Worm (Caenorhabditis elegans) whole organism, L2 larva: ENCODE results near the gene cids-1.
A peak's percentile ranks its signal among the peaks of the same experiment; 100 is the strongest.

Experiments
- alr-1 ChIP-seq: fragments of 150-350 bp; optimal IDR thresholded peaks from 2 replicates; lab custom pipeline; 2014; ENCODE audit warnings: missing biosample characterization, missing genetic modification characterization
- ceh-82 ChIP-seq: fragments of 150-350 bp; optimal IDR thresholded peaks from 2 replicates; lab custom pipeline; 2014; ENCODE audit warnings: missing biosample characterization, missing genetic modification characterization
- egl-27 ChIP-seq: sonication (generic microtip); optimal IDR thresholded peaks from 3 replicates; lab custom pipeline; 2017; ENCODE audit warnings: missing biosample characterization, missing genetic modification reagents, missing genetic modification characterization
- elt-1 ChIP-seq: fragments of 150-350 bp; optimal IDR thresholded peaks from 2 replicates; lab custom pipeline; 2014; ENCODE audit warnings: missing biosample characterization, missing genetic modification characterization
- fos-1 ChIP-seq: fragments of 150-350 bp; optimal IDR thresholded peaks from 2 replicates; lab custom pipeline; 2014; ENCODE audit warnings: missing biosample characterization, missing genetic modification characterization
- gmeb-1 ChIP-seq: fragments of 150-350 bp; optimal IDR thresholded peaks from 2 replicates; lab custom pipeline; 2014; ENCODE audit warnings: missing biosample characterization, missing genetic modification characterization
- mab-5 ChIP-seq: fragments of 150-350 bp; optimal IDR thresholded peaks from 2 replicates; lab custom pipeline; 2014; ENCODE audit warnings: missing biosample characterization, missing genetic modification characterization
- mdl-1 ChIP-seq, 2 experiments: fragments of 150-350 bp in 1 of 2; sonication (generic microtip) in 1 of 2; optimal IDR thresholded peaks; 2 replicates each; lab custom pipeline; 2017; ENCODE audit warnings: missing biosample characterization in 2 of 2, missing genetic modification characterization in 2 of 2
- nhr-21 ChIP-seq: fragments of 150-350 bp; optimal IDR thresholded peaks from 2 replicates; lab custom pipeline; 2014; ENCODE audit warnings: missing biosample characterization, missing genetic modification characterization
- skn-1 ChIP-seq: sonication (generic microtip); optimal IDR thresholded peaks from 2 replicates; lab custom pipeline; 2017; ENCODE audit warnings: missing biosample characterization, missing genetic modification characterization
- sma-9 ChIP-seq, 2 experiments: fragments of 150-350 bp in 1 of 2; sonication (generic microtip) in 1 of 2; optimal IDR thresholded peaks; 2 replicates each; lab custom pipeline; 2014 to 2016; ENCODE audit warnings: missing genetic modification characterization in 2 of 2, mild to moderate bottlenecking in 1 of 2, missing biosample characterization in 1 of 2, missing compliant biosample characterization in 1 of 2, missing genetic modification reagents in 1 of 2, moderate library complexity in 1 of 2
- unc-39 ChIP-seq: fragments of 150-350 bp; optimal IDR thresholded peaks from 2 replicates; lab custom pipeline; 2014; ENCODE audit warnings: missing biosample characterization, missing genetic modification characterization
- unc-55 ChIP-seq: fragments of 150-350 bp; sonication (generic microtip); optimal IDR thresholded peaks from 3 replicates; lab custom pipeline; 2014; ENCODE audit warnings: missing biosample characterization, missing genetic modification reagents, missing genetic modification characterization
- ztf-1 ChIP-seq: fragments of 200-800 bp; sonication (Bioruptor generic); conservative IDR thresholded peaks from 2 replicates; pipeline ENCODE4 v1.3.6; 2022; ENCODE audit warnings: missing genetic modification characterization, missing compliant biosample characterization

The cids-1 gene

DNA sequence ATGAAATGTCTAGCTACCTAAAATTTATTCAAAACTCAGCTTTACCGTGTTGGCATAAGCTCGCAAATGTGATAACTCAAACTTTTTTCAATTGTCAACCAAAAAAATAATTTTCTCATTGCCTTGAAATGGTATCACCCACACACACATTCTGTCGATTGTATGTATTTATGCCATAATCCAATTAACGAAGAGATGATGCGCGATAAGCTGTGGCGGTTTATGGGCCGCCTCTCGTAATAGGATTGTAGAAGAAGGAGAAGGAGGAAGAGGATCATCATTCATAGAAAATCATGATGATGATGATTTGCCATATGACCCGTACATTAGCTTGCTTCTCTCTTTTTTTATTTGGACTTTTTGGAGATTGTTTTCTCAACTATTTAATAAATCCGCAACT, 44.9 kb downstream of the cids-1 start:
- TF ChIP-seq ceh-82 (tag; lab: Kevin White, UChicago), result no peak
- TF ChIP-seq nhr-21 (tag; lab: Kevin White, UChicago), result no peak

DNA sequence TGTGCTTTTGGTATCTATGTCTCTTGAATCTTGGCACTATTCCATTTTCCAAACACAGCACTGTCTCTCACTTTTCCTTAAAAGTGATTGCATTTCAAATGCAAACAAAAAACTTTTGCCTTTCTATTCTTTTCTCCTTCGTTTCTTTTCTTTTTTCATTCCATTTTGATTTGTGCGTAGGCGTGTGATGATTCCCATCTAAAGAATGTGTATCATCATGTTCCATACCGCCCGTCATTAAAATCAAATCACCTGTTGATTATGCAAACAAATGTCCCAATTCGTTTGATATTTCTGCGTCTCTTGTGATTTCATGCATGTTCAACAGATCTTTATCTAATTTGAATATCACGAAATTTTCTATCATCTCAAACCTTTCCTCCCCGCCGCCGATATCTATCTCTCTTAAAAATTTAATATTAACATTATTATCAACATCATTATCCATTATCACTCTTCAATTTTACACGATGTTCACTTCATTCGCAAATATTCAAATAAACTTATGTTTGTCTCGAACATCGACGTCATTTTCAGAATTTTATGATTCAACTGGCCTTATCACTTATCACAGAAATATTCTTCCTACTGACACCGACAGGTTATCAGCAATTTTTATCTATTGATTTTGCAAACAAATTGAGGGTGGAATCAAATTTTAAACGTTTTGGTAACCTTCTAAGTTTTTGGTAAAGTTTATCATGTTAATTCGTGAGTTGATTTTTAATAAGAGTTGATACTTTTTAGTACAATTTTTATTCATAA, 47.2 kb downstream of the cids-1 start:
- TF ChIP-seq fos-1 (tag; lab: Kevin White, UChicago) (peak; percentile 98), egl-27 (no peak), mab-5 (no peak), skn-1 (tag; lab: Kevin White, UChicago) (no peak), unc-55 (peak; percentile 27), sma-9 (GFP tag; optimal IDR thresholded peaks at IDR 0.05; lab: Kevin White, UChicago) (peak; percentile 11), sma-9 (tag; optimal IDR thresholded peaks at IDR 0.05; lab: Kevin White, UChicago) (no peak), elt-1 (tag; lab: Kevin White, UChicago) (no peak), mdl-1 (tag; optimal IDR thresholded peaks at IDR 0.05; lab: Kevin White, UChicago) (no peak), ztf-1 (no peak), gmeb-1 (tag; lab: Kevin White, UChicago) (peak; percentile 10), alr-1 (no peak)
- TF ChIP-seq, all 48 proteins: peak for 4

DNA sequence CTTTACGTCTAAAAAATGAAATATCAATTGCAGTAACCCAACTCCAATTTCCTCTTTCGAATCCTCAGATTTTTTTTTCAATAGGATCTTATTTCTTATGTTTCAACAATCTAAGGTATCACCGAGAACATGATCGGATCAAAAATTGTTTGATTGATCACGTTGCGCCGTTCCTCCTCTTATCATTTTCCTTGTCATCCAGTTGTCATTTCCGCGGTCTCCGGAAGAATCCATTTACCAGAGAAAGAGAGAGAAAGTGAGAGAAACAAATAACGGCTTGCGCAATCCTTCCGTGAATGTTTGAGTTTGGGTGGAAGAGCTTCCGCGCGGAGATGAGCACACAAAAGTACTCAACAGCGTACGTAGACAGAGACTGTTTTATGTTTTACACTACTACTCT, 49.0 kb downstream of the cids-1 start:
- TF ChIP-seq unc-39 (tag; lab: Kevin White, UChicago), result no peak
- no peak for TF ChIP-seq ztf-1
- peak; percentile 56 for TF ChIP-seq fos-1 (tag; lab: Kevin White, UChicago)
